Worm (Caenorhabditis elegans) whole organism, L1 larva: ENCODE measurements around the gene flh-3.

Source experiments
- C04F5.9 ChIP-seq: sonication (generic microtip); optimal IDR thresholded peaks from 2 replicates; lab custom pipeline; 2016; ENCODE audit warnings: missing genetic modification characterization, missing compliant biosample characterization
- C34B4.2 ChIP-seq: sonication (generic microtip); optimal IDR thresholded peaks from 2 replicates; lab custom pipeline; 2017; ENCODE audit warnings: mild to moderate bottlenecking, missing genetic modification characterization, missing compliant biosample characterization
- alr-1 ChIP-seq: fragments of 200-800 bp; sonication (Bioruptor generic); optimal IDR thresholded peaks from 2 replicates; lab custom pipeline; 2018; ENCODE audit warnings: borderline replicate concordance, mild to moderate bottlenecking, missing genetic modification characterization, missing compliant biosample characterization
- blmp-1 ChIP-seq: fragments of 150-350 bp; optimal IDR thresholded peaks from 2 replicates; lab custom pipeline; 2014; ENCODE audit warnings: missing biosample characterization, missing genetic modification characterization
- ceh-90 ChIP-seq: sonication (generic microtip); optimal IDR thresholded peaks from 2 replicates; lab custom pipeline; 2016; ENCODE audit warnings: missing genetic modification characterization, missing compliant biosample characterization
- ces-1 ChIP-seq: fragments of 150-350 bp; optimal IDR thresholded peaks from 2 replicates; lab custom pipeline; 2014; ENCODE audit warnings: missing biosample characterization, missing genetic modification reagents, missing genetic modification characterization
- efl-3 ChIP-seq: fragments of 200-800 bp; sonication (Bioruptor generic); optimal IDR thresholded peaks from 2 replicates; lab custom pipeline; 2018; ENCODE audit warnings: mild to moderate bottlenecking, missing genetic modification characterization, missing compliant biosample characterization
- egl-27 ChIP-seq, 2 experiments: fragments of 150-350 bp in 1 of 2; sonication (generic microtip); optimal IDR thresholded peaks; 3 replicates each; lab custom pipeline; 2017 to 2018; ENCODE audit warnings: missing biosample characterization in 2 of 2, missing genetic modification characterization in 2 of 2, missing genetic modification reagents in 2 of 2
- fkh-4 ChIP-seq: sonication (generic microtip); optimal IDR thresholded peaks from 2 replicates; lab custom pipeline; 2016; ENCODE audit warnings: missing compliant biosample characterization, missing genetic modification characterization, borderline replicate concordance
- fkh-8 ChIP-seq: sonication (generic microtip); optimal IDR thresholded peaks from 2 replicates; lab custom pipeline; 2016; ENCODE audit warnings: mild to moderate bottlenecking, missing genetic modification characterization, missing compliant biosample characterization
- fos-1 ChIP-seq: fragments of 150-350 bp; optimal IDR thresholded peaks from 2 replicates; lab custom pipeline; 2014; ENCODE audit warnings: missing biosample characterization, missing genetic modification characterization
- grh-1 ChIP-seq: fragments of 200-800 bp; sonication (Bioruptor generic); IDR thresholded peaks from 2 replicates; pipeline ENCODE4 v1.3.6; 2022; ENCODE audit warnings: missing genetic modification reagents, missing genetic modification characterization, missing compliant biosample characterization
- lin-13 ChIP-seq: fragments of 150-350 bp; optimal IDR thresholded peaks from 2 replicates; lab custom pipeline; 2014; ENCODE audit warnings: missing biosample characterization, missing genetic modification reagents, missing genetic modification characterization
- lin-39 ChIP-seq: fragments of 150-350 bp; optimal IDR thresholded peaks from 2 replicates; lab custom pipeline; 2014; ENCODE audit warnings: missing biosample characterization, missing genetic modification reagents, missing genetic modification characterization
- lir-3 ChIP-seq: sonication (generic microtip); optimal IDR thresholded peaks from 2 replicates; lab custom pipeline; 2016; ENCODE audit warnings: mild to moderate bottlenecking, missing genetic modification characterization, moderate library complexity, missing compliant biosample characterization; ENCODE audit not compliant: poor library complexity
- mab-9 ChIP-seq: fragments of 200-800 bp; sonication (Bioruptor generic); IDR thresholded peaks from 2 replicates; pipeline ENCODE4 v1.3.6; 2022; ENCODE audit warnings: missing genetic modification reagents, missing genetic modification characterization, missing compliant biosample characterization
- mdl-1 ChIP-seq, 2 experiments: fragments of 150-350 bp; optimal IDR thresholded peaks; 2 replicates each; lab custom pipeline; 2014 to 2017; ENCODE audit warnings: missing biosample characterization in 2 of 2, missing genetic modification characterization in 2 of 2, inconsistent platforms in 1 of 2
- mef-2 ChIP-seq: fragments of 150-350 bp; optimal IDR thresholded peaks from 2 replicates; lab custom pipeline; 2014; ENCODE audit warnings: missing biosample characterization, missing genetic modification characterization
- mep-1 ChIP-seq: fragments of 150-350 bp; optimal IDR thresholded peaks from 2 replicates; lab custom pipeline; 2014; ENCODE audit warnings: missing biosample characterization, missing genetic modification characterization
- nhr-19 ChIP-seq: fragments of 200-800 bp; sonication (Bioruptor generic); conservative IDR thresholded peaks from 2 replicates; pipeline ENCODE4 v1.3.6; 2022; ENCODE audit warnings: missing genetic modification characterization, missing compliant biosample characterization
- nhr-237 ChIP-seq: fragments of 150-350 bp; optimal IDR thresholded peaks from 2 replicates; lab custom pipeline; 2014; ENCODE audit warnings: missing biosample characterization, missing genetic modification characterization
- nhr-77 ChIP-seq: fragments of 150-350 bp; optimal IDR thresholded peaks from 2 replicates; lab custom pipeline; 2014; ENCODE audit warnings: missing biosample characterization, missing genetic modification characterization
- nhr-84 ChIP-seq: sonication (generic microtip); optimal IDR thresholded peaks from 2 replicates; lab custom pipeline; 2017; ENCODE audit warnings: missing biosample characterization, missing genetic modification characterization
- pag-3 ChIP-seq: sonication (generic microtip); optimal IDR thresholded peaks from 2 replicates; lab custom pipeline; 2017; ENCODE audit warnings: missing genetic modification characterization, mild to moderate bottlenecking, missing compliant biosample characterization, antibody characterized with exemption, borderline replicate concordance; ENCODE audit not compliant: insufficient read depth
- pax-3 ChIP-seq: fragments of 200-800 bp; sonication (Bioruptor generic); optimal IDR thresholded peaks from 2 replicates; lab custom pipeline; 2018; ENCODE audit warnings: mild to moderate bottlenecking, missing genetic modification characterization, moderate library complexity, missing compliant biosample characterization
- rnt-1 ChIP-seq: sonication (generic microtip); optimal IDR thresholded peaks from 2 replicates; lab custom pipeline; 2016; ENCODE audit warnings: mild to moderate bottlenecking, missing genetic modification characterization, moderate library complexity, missing compliant biosample characterization
- snpc-4 ChIP-seq: fragments of 150-350 bp; optimal IDR thresholded peaks from 2 replicates; lab custom pipeline; 2014; ENCODE audit warnings: missing biosample characterization, missing genetic modification characterization
- snu-23 ChIP-seq: sonication (generic microtip); optimal IDR thresholded peaks from 2 replicates; lab custom pipeline; 2016; ENCODE audit warnings: missing genetic modification characterization, missing compliant biosample characterization
- sptf-1 ChIP-seq: fragments of 150-350 bp; optimal IDR thresholded peaks from 2 replicates; lab custom pipeline; 2014; ENCODE audit warnings: missing biosample characterization, missing genetic modification characterization
- sup-37 ChIP-seq: fragments of 200-800 bp; sonication (Bioruptor generic); optimal IDR thresholded peaks from 2 replicates; lab custom pipeline; 2018; ENCODE audit warnings: mild to moderate bottlenecking, missing genetic modification characterization, missing compliant biosample characterization
- unc-30 ChIP-seq: sonication (generic microtip); optimal IDR thresholded peaks from 2 replicates; lab custom pipeline; 2017; ENCODE audit warnings: missing biosample characterization, missing genetic modification characterization
- xbp-1 ChIP-seq: sonication (generic microtip); optimal IDR thresholded peaks from 2 replicates; lab custom pipeline; 2016; ENCODE audit warnings: missing genetic modification characterization, missing compliant biosample characterization
- zag-1 ChIP-seq: fragments of 150-350 bp; optimal IDR thresholded peaks from 2 replicates; lab custom pipeline; 2014; ENCODE audit warnings: missing biosample characterization, missing genetic modification characterization

flh-3 gene

ce11 chrIV:9262295-9262694 lies 7.6 kb upstream of the flh-3 start:
- TF ChIP-seq sup-37 (no peak), unc-30 (no peak), fkh-4 (tag; lab: Kevin White, UChicago) (no peak), fkh-8 (no peak), nhr-84 (no peak), pag-3 (tag; lab: Kevin White, UChicago) (no peak), mef-2 (tag; lab: Kevin White, UChicago) (no peak), mep-1 (tag; lab: Kevin White, UChicago) (no peak)
- TF ChIP-seq, all 84 proteins: peak for 0

ce11 chrIV:9263812-9264320 lies 6.0 kb upstream of the flh-3 start, which contains the start of gene flh-1:
TSS of gene flh-1 (minus strand) at chrIV:9264270.
- TF ChIP-seq grh-1 (GFP tag; lab: Robert Waterston, UW) (no peak), unc-30 (no peak), xbp-1 (tag; lab: Kevin White, UChicago) (no peak), ces-1 (GFP tag; lab: Kevin White, UChicago) (no peak), nhr-237 (no peak), ceh-90 (tag; lab: Kevin White, UChicago) (no peak), egl-27 (tag; optimal IDR thresholded peaks at IDR 0.05; lab: Kevin White, UChicago) (no peak), sup-37 (no peak), lin-13 (GFP tag; lab: Kevin White, UChicago) (no peak), rnt-1 (tag; lab: Kevin White, UChicago) (no peak), lin-39 (no peak), snpc-4 (tag; lab: Kevin White, UChicago) (no peak), alr-1 (tag; lab: Kevin White, UChicago) (no peak), pax-3 (tag; lab: Kevin White, UChicago) (no peak), zag-1 (tag; lab: Kevin White, UChicago) (no peak)

ce11 chrIV:9264513-9264912 lies 5.4 kb upstream of the flh-3 start:
- TF ChIP-seq mdl-1 (tag; optimal IDR thresholded peaks at IDR 0.05; lab: Kevin White, UChicago), result no peak
- TF ChIP-seq mab-9 (GFP tag; lab: Robert Waterston, UW), result no peak
- no peak for TF ChIP-seq snpc-4 (tag; lab: Kevin White, UChicago)
- TF ChIP-seq efl-3 (GFP tag; lab: Kevin White, UChicago), result no peak
- TF ChIP-seq C04F5.9 (tag; lab: Kevin White, UChicago), result no peak
- no peak for TF ChIP-seq nhr-19
- no peak for TF ChIP-seq nhr-77 (tag; lab: Kevin White, UChicago)
- TF ChIP-seq C34B4.2 (tag; lab: Kevin White, UChicago), result no peak
- no peak for TF ChIP-seq fos-1 (tag; lab: Kevin White, UChicago)

ce11 chrIV:9266464-9266863 lies 3.4 kb upstream of the flh-3 start, which contains the start of gene Y11D7A.19:
TSS of gene Y11D7A.19 (minus strand) at chrIV:9266564.
- TF ChIP-seq C34B4.2 (tag; lab: Kevin White, UChicago) (no peak), fkh-4 (tag; lab: Kevin White, UChicago) (no peak), lir-3 (tag; lab: Kevin White, UChicago) (no peak), snu-23 (GFP tag; lab: Kevin White, UChicago) (no peak), C04F5.9 (tag; lab: Kevin White, UChicago) (no peak)

ce11 chrIV:9267581-9267980 lies 2.3 kb upstream of the flh-3 start:
- TF ChIP-seq blmp-1 (tag; lab: Kevin White, UChicago) (peak; percentile 56), sptf-1 (no peak)
